Worm (Caenorhabditis elegans): Measurements from ENCODE around the gene F35C11.6.

The F35C11.6 gene

DNA sequence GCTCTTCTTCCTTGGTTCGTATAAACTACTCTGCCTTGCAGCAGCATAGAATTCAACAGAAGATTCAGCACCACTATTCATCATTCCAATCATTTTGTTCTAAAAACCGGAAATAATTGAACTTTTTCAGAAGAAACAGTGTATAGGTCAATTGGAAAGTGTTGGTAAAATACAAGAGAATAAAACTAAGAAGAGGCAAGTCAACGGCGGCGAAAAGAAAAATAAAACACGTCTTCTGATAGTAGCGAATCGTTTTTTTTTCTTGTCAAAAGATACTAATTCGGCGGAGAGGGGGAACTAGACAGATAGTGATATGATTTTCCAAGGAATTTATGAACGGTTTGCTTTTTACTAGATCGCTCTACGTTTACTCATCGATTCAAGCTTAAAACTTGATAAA, at the start of gene F35C11.6:
Gene F35C11.6, minus strand, starts transcription at position 101 of the 400 bp plus-strand sequence.
- TF ChIP-seq skn-1 (tag; optimal IDR thresholded peaks at IDR 0.05) (no peak), ceh-16 (tag; optimal IDR thresholded peaks at IDR 0.05) (no peak)

DNA sequence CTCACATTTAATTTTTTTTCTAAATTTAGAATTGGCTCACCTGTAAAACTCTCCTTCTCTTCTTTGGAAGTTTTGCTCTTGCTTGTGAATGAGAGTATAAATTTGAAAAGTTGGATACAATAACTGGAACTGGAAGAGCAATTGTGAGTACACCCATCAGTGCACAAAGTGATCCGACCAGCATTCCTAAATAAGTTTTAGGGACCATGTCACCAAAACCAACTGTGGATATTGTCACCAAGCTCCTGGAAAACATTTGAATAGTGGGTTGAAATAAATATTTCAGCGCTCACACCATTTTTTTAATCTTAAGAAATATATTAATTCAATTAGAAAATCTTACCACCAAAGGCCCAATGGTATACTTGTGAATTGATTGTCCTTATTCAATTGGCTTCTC, 49.4 kb upstream of the F35C11.6 start:
- TF ChIP-seq nhr-10 (tag; optimal IDR thresholded peaks at IDR 0.05): no peak
- TF ChIP-seq lin-11 (tag; optimal IDR thresholded peaks at IDR 0.05): no peak
- no peak for TF ChIP-seq peb-1 (tag; optimal IDR thresholded peaks at IDR 0.05)
- TF ChIP-seq R02D3.7 (tag; optimal IDR thresholded peaks at IDR 0.05): no peak
- TF ChIP-seq sem-4 (tag; optimal IDR thresholded peaks at IDR 0.05): no peak
- no peak for TF ChIP-seq ZK546.5 (tag; optimal IDR thresholded peaks at IDR 0.05)
- TF ChIP-seq nhr-25 (tag; optimal IDR thresholded peaks at IDR 0.05): no peak
- TF ChIP-seq nhr-21 (tag; optimal IDR thresholded peaks at IDR 0.05): no peak
- no peak for TF ChIP-seq fos-1 (tag; optimal IDR thresholded peaks at IDR 0.05)

DNA sequence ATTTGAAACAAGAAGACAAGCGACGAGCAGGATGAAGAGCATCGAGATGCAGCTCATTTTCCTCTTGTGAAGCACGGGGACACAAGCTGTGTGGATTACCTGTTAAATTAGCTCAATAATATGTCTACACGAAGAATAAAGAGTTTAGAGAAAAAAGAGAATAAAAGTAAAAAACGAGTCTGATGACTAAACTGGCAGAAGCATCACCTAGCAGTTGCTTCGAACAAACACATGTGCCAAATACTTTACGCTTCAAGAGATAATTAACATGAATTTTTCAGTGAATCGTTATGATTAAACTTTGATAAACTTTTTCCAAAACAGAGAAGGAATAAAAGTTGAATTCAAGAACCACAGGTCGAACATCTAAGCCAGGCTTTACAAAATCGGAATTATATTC, 36.4 kb upstream of the F35C11.6 start, which contains the start of gene nlp-55:
Gene nlp-55, minus strand, starts transcription at position 101 of the 400 bp plus-strand sequence.
- no peak for TF ChIP-seq ztf-1 (GFP tag; conservative IDR thresholded peaks at IDR 0.05)
- TF ChIP-seq ztf-4 (tag; optimal IDR thresholded peaks at IDR 0.05): no peak
- TF ChIP-seq nhr-25 (tag; optimal IDR thresholded peaks at IDR 0.05): no peak
- no peak for TF ChIP-seq lsy-2 (tag; optimal IDR thresholded peaks at IDR 0.05)
- TF ChIP-seq ceh-16 (tag; optimal IDR thresholded peaks at IDR 0.05): no peak

DNA sequence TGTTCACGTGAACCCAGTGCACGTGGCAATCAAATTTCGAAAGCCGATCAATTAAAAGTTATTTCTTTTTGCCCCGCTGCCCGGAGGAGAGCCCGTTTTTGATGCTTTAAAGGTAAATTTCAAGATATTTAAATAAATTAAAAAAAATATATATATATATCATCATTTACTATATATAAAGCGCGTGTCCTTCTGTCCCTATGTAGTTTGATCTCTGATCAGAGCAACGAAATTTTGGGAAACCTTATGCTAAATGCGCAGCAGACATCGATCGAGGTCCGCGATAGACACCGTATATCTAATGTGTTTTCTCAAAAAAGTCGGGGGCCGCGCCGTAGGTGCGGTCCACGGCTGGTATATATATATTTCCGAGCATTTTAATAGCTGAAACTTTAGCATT, 26.9 kb upstream of the F35C11.6 start:
- TF ChIP-seq ama-1 (optimal IDR thresholded peaks at IDR 0.05): peak; percentile 42

DNA sequence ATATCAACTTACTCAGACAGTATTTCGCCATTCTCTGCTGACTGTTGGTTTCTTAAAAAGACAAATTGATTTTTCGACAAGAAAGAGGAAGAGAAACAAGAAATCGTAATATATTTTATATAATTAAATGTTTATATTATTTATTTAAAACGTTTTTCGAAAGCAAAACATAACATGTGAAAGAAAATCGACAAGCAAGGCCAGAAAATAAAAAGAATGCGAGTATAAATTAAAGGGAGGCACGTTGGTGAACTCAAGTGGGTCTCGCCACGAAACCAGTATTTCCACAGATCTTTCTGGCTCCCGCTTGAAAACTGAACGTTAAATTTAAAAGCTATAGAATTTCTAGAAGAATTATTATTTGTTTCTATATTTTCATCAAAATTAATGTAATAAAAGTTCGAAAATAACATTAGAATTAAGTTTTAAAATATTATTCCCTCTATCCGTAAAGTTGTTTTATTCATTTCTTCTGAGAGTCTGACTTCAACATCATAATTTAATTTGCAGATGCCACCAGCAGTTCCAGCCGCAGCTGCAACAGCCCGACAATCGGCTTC, 24.3 kb upstream of the F35C11.6 start, which contains the start of the genes nst-1 and cct-4:
Gene nst-1, minus strand, starts transcription at position 51 of the 560 bp plus-strand sequence.
Gene cct-4, plus strand, starts transcription at position 510 of the 560 bp plus-strand sequence.
- TF ChIP-seq mdl-1 (tag; optimal IDR thresholded peaks at IDR 0.05) (no peak), mbf-1 (tag; optimal IDR thresholded peaks at IDR 0.05) (no peak), unc-55 (GFP tag; optimal IDR thresholded peaks at IDR 0.05) (no peak), lsy-2 (tag; optimal IDR thresholded peaks at IDR 0.05) (peak in 1 of 2 experiments; percentile 73), nhr-237 (tag; optimal IDR thresholded peaks at IDR 0.05) (no peak), elt-1 (tag; optimal IDR thresholded peaks at IDR 0.05) (no peak), skn-1 (tag; optimal IDR thresholded peaks at IDR 0.05) (no peak), sem-4 (tag; optimal IDR thresholded peaks at IDR 0.05) (no peak), lin-13 (GFP tag; optimal IDR thresholded peaks at IDR 0.05) (peak; percentile 6), C34F6.9 (tag; optimal IDR thresholded peaks at IDR 0.05) (peak; percentile 54), nhr-25 (tag; optimal IDR thresholded peaks at IDR 0.05) (no peak), unc-39 (tag; optimal IDR thresholded peaks at IDR 0.05) (no peak), gmeb-1 (tag; optimal IDR thresholded peaks at IDR 0.05) (peak; percentile 0), fos-1 (tag; optimal IDR thresholded peaks at IDR 0.05) (no peak), ztf-11 (tag; optimal IDR thresholded peaks at IDR 0.05) (no peak)

DNA sequence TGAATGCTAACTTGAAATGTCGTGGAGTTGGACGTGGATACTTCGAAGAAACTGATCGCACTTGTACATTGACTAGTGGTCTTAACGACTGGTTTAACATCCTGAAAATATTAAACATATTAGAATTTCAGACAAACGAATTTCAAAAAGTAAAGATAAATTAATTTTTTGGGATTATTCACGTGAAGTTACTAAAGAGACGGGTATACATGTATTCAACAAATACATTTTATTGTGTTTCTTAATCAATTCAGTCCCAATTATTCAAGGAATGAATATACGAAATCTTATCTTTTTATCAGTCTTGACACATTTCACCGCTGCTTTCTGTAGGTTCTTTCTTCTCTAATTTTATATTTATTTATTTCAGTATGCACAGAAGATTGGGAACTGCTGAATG, 19.5 kb upstream of the F35C11.6 start, which contains the start of the genes mrpl-10 and clec-142:
Gene mrpl-10, minus strand, starts transcription at position 101 of the 400 bp plus-strand sequence.
Gene clec-142, plus strand, starts transcription at position 264 of the 400 bp plus-strand sequence.
- no peak for TF ChIP-seq snpc-4 (tag; optimal IDR thresholded peaks at IDR 0.05)
- no peak for TF ChIP-seq egl-27 (tag; optimal IDR thresholded peaks at IDR 0.05)
- TF ChIP-seq aly-2 (tag; optimal IDR thresholded peaks at IDR 0.05): no peak
- no peak for TF ChIP-seq nhr-23 (tag; optimal IDR thresholded peaks at IDR 0.05)
- no peak for TF ChIP-seq nhr-21 (tag; optimal IDR thresholded peaks at IDR 0.05)
- TF ChIP-seq unc-55 (GFP tag; optimal IDR thresholded peaks at IDR 0.05): no peak
- no peak for TF ChIP-seq nhr-129 (tag; optimal IDR thresholded peaks at IDR 0.05)
- TF ChIP-seq gmeb-1 (tag; optimal IDR thresholded peaks at IDR 0.05): no peak
- TF ChIP-seq nhr-237 (tag; optimal IDR thresholded peaks at IDR 0.05): no peak
- no peak for TF ChIP-seq mdl-1 (tag; optimal IDR thresholded peaks at IDR 0.05)
- no peak for TF ChIP-seq nhr-77 (tag; optimal IDR thresholded peaks at IDR 0.05)
- TF ChIP-seq elt-1 (tag; optimal IDR thresholded peaks at IDR 0.05): no peak
- TF ChIP-seq sma-9 (GFP tag; optimal IDR thresholded peaks at IDR 0.05): no peak
- no peak for TF ChIP-seq sma-9 (tag; optimal IDR thresholded peaks at IDR 0.05)
